Worm (Caenorhabditis elegans) whole organism, L1 larva: ENCODE measurements around the gene hex-3.
A peak's percentile ranks its signal among the peaks of the same experiment; 100 is the strongest.

Source experiments
- C16A3.4 ChIP-seq: fragments of 150-350 bp; optimal IDR thresholded peaks from 2 replicates; lab custom pipeline; 2014; ENCODE audit warnings: missing biosample characterization, missing genetic modification characterization
- C34B4.2 ChIP-seq: sonication (generic microtip); optimal IDR thresholded peaks from 2 replicates; lab custom pipeline; 2017; ENCODE audit warnings: mild to moderate bottlenecking, missing genetic modification characterization, missing compliant biosample characterization
- aha-1 ChIP-seq: fragments of 150-350 bp; optimal IDR thresholded peaks from 2 replicates; lab custom pipeline; 2014; ENCODE audit warnings: missing biosample characterization, missing genetic modification characterization
- ama-1 ChIP-seq: fragments of 150-350 bp; optimal IDR thresholded peaks from 2 replicates; lab custom pipeline; 2014
- ceh-63 ChIP-seq: fragments of 200-800 bp; sonication (Bioruptor generic); optimal IDR thresholded peaks from 2 replicates; lab custom pipeline; 2018; ENCODE audit warnings: mild to moderate bottlenecking, missing genetic modification characterization, missing compliant biosample characterization
- ceh-8 ChIP-seq: fragments of 200-800 bp; sonication (Bioruptor generic); optimal IDR thresholded peaks from 2 replicates; lab custom pipeline; 2018; ENCODE audit warnings: mild to moderate bottlenecking, missing genetic modification characterization, moderate library complexity, missing compliant biosample characterization
- ceh-82 ChIP-seq, 3 experiments: fragments of 150-350 bp in 1 of 3; sonication (generic microtip) in 2 of 3; optimal IDR thresholded peaks; 2 replicates each; lab custom pipeline; 2014 to 2017; ENCODE audit warnings: missing biosample characterization in 3 of 3, missing genetic modification characterization in 3 of 3
- ceh-88 ChIP-seq: fragments of 200-800 bp; sonication (Bioruptor generic); IDR thresholded peaks from 2 replicates; pipeline ENCODE4 v1.3.6; 2022; ENCODE audit warnings: missing genetic modification characterization, missing compliant biosample characterization
- ceh-90 ChIP-seq: sonication (generic microtip); optimal IDR thresholded peaks from 2 replicates; lab custom pipeline; 2016; ENCODE audit warnings: missing genetic modification characterization, missing compliant biosample characterization
- ces-1 ChIP-seq: fragments of 150-350 bp; optimal IDR thresholded peaks from 2 replicates; lab custom pipeline; 2014; ENCODE audit warnings: missing biosample characterization, missing genetic modification reagents, missing genetic modification characterization
- dpl-1 ChIP-seq, 3 experiments: fragments of 150-350 bp in 2 of 3; sonication (generic microtip) in 1 of 3; optimal IDR thresholded peaks; 2 replicates each; lab custom pipeline; 2014 to 2017; ENCODE audit warnings: missing biosample characterization in 3 of 3, missing genetic modification characterization in 3 of 3, missing genetic modification reagents in 3 of 3
- dsc-1 ChIP-seq: sonication (generic microtip); optimal IDR thresholded peaks from 2 replicates; lab custom pipeline; 2016; ENCODE audit warnings: mild to moderate bottlenecking, missing genetic modification characterization, missing compliant biosample characterization
- efl-1 ChIP-seq, 4 experiments: fragments of 150-350 bp; optimal IDR thresholded peaks in 3 of 4; peaks in 1 of 4; 1 replicate in 1 of 4; 2 replicates in 3 of 4; lab custom pipeline; 2014; ENCODE audit warnings: missing biosample characterization in 2 of 4, missing genetic modification characterization in 2 of 4, missing genetic modification reagents in 2 of 4
- egl-13 ChIP-seq: sonication (generic microtip); optimal IDR thresholded peaks from 2 replicates; lab custom pipeline; 2016; ENCODE audit warnings: missing genotype, missing genetic modification reagents, missing genetic modification characterization, missing compliant biosample characterization
- ets-5 ChIP-seq: fragments of 200-800 bp; sonication (Bioruptor generic); IDR thresholded peaks from 2 replicates; pipeline ENCODE4 v1.3.6; 2022; ENCODE audit warnings: missing genetic modification characterization, missing compliant biosample characterization
- fkh-4 ChIP-seq: sonication (generic microtip); optimal IDR thresholded peaks from 2 replicates; lab custom pipeline; 2016; ENCODE audit warnings: missing compliant biosample characterization, missing genetic modification characterization, borderline replicate concordance
- fkh-8 ChIP-seq: sonication (generic microtip); optimal IDR thresholded peaks from 2 replicates; lab custom pipeline; 2016; ENCODE audit warnings: mild to moderate bottlenecking, missing genetic modification characterization, missing compliant biosample characterization
- grh-1 ChIP-seq: fragments of 200-800 bp; sonication (Bioruptor generic); IDR thresholded peaks from 2 replicates; pipeline ENCODE4 v1.3.6; 2022; ENCODE audit warnings: missing genetic modification reagents, missing genetic modification characterization, missing compliant biosample characterization
- hlh-17 ChIP-seq: fragments of 200-800 bp; sonication (Bioruptor generic); optimal IDR thresholded peaks from 2 replicates; lab custom pipeline; 2018; ENCODE audit warnings: missing genetic modification characterization, mild to moderate bottlenecking, missing compliant biosample characterization, moderate library complexity, borderline replicate concordance
- hlh-4 ChIP-seq: sonication (generic microtip); optimal IDR thresholded peaks from 2 replicates; lab custom pipeline; 2016; ENCODE audit warnings: mild to moderate bottlenecking, missing genetic modification characterization, missing compliant biosample characterization
- isw-1 ChIP-seq: fragments of 200-800 bp; sonication (Bioruptor generic); IDR thresholded peaks from 2 replicates; pipeline ENCODE4 v1.3.6; 2022; ENCODE audit warnings: missing genetic modification characterization, missing compliant biosample characterization
- jun-1 ChIP-seq: fragments of 150-350 bp; optimal IDR thresholded peaks from 2 replicates; lab custom pipeline; 2014; ENCODE audit warnings: missing biosample characterization, missing genetic modification reagents, missing genetic modification characterization
- lin-13 ChIP-seq: fragments of 150-350 bp; optimal IDR thresholded peaks from 2 replicates; lab custom pipeline; 2014; ENCODE audit warnings: missing biosample characterization, missing genetic modification reagents, missing genetic modification characterization
- lin-14 ChIP-seq: fragments of 200-800 bp; sonication (Bioruptor generic); optimal IDR thresholded peaks from 2 replicates; lab custom pipeline; 2018; ENCODE audit warnings: mild to moderate bottlenecking, missing genetic modification characterization, moderate library complexity, missing compliant biosample characterization
- lin-35 ChIP-seq, 2 experiments: fragments of 150-350 bp; optimal IDR thresholded peaks; 2 replicates each; lab custom pipeline; 2014; ENCODE audit warnings: missing biosample characterization in 2 of 2, missing genetic modification characterization in 2 of 2, missing genetic modification reagents in 2 of 2
- lsy-2 ChIP-seq, 2 experiments: fragments of 150-350 bp; optimal IDR thresholded peaks; 2 replicates each; lab custom pipeline; 2014; ENCODE audit warnings: missing biosample characterization in 2 of 2, missing genetic modification characterization in 2 of 2
- mdl-1 ChIP-seq, 2 experiments: fragments of 150-350 bp; optimal IDR thresholded peaks; 2 replicates each; lab custom pipeline; 2014 to 2017; ENCODE audit warnings: missing biosample characterization in 2 of 2, missing genetic modification characterization in 2 of 2, inconsistent platforms in 1 of 2
- mef-2 ChIP-seq: fragments of 150-350 bp; optimal IDR thresholded peaks from 2 replicates; lab custom pipeline; 2014; ENCODE audit warnings: missing biosample characterization, missing genetic modification characterization
- nhr-20 ChIP-seq: sonication (generic microtip); optimal IDR thresholded peaks from 2 replicates; lab custom pipeline; 2016; ENCODE audit warnings: mild to moderate bottlenecking, missing genetic modification characterization, missing compliant biosample characterization
- nhr-28 ChIP-seq: fragments of 150-350 bp; optimal IDR thresholded peaks from 2 replicates; lab custom pipeline; 2014; ENCODE audit warnings: missing biosample characterization, missing genetic modification characterization
- nhr-47 ChIP-seq: sonication (generic microtip); optimal IDR thresholded peaks from 2 replicates; lab custom pipeline; 2016; ENCODE audit warnings: mild to moderate bottlenecking, missing genetic modification characterization, moderate library complexity, missing compliant biosample characterization
- nhr-71 ChIP-seq: sonication (generic microtip); optimal IDR thresholded peaks from 2 replicates; lab custom pipeline; 2016; ENCODE audit warnings: mild to moderate bottlenecking, missing genetic modification characterization, moderate library complexity, missing compliant biosample characterization
- nhr-90 ChIP-seq: sonication (generic microtip); optimal IDR thresholded peaks from 2 replicates; lab custom pipeline; 2016; ENCODE audit warnings: mild to moderate bottlenecking, missing genetic modification characterization, missing compliant biosample characterization; ENCODE audit not compliant: poor library complexity
- pag-3 ChIP-seq: sonication (generic microtip); optimal IDR thresholded peaks from 2 replicates; lab custom pipeline; 2017; ENCODE audit warnings: missing genetic modification characterization, mild to moderate bottlenecking, missing compliant biosample characterization, antibody characterized with exemption, borderline replicate concordance; ENCODE audit not compliant: insufficient read depth
- pax-3 ChIP-seq: fragments of 200-800 bp; sonication (Bioruptor generic); optimal IDR thresholded peaks from 2 replicates; lab custom pipeline; 2018; ENCODE audit warnings: mild to moderate bottlenecking, missing genetic modification characterization, moderate library complexity, missing compliant biosample characterization
- rnt-1 ChIP-seq: sonication (generic microtip); optimal IDR thresholded peaks from 2 replicates; lab custom pipeline; 2016; ENCODE audit warnings: mild to moderate bottlenecking, missing genetic modification characterization, moderate library complexity, missing compliant biosample characterization
- skn-1 ChIP-seq: fragments of 150-350 bp; optimal IDR thresholded peaks from 2 replicates; lab custom pipeline; 2014; ENCODE audit warnings: missing biosample characterization, missing genetic modification characterization
- snpc-4 ChIP-seq: fragments of 150-350 bp; optimal IDR thresholded peaks from 2 replicates; lab custom pipeline; 2014; ENCODE audit warnings: missing biosample characterization, missing genetic modification characterization
- snu-23 ChIP-seq: sonication (generic microtip); optimal IDR thresholded peaks from 2 replicates; lab custom pipeline; 2016; ENCODE audit warnings: missing genetic modification characterization, missing compliant biosample characterization
- sptf-1 ChIP-seq: fragments of 150-350 bp; optimal IDR thresholded peaks from 2 replicates; lab custom pipeline; 2014; ENCODE audit warnings: missing biosample characterization, missing genetic modification characterization
- swsn-7 ChIP-seq: sonication (generic microtip); optimal IDR thresholded peaks from 2 replicates; lab custom pipeline; 2016; ENCODE audit warnings: missing genetic modification characterization, missing compliant biosample characterization
- tbx-2 ChIP-seq: sonication (generic microtip); optimal IDR thresholded peaks from 2 replicates; lab custom pipeline; 2016; ENCODE audit warnings: missing genetic modification characterization, missing compliant biosample characterization
- unc-130 ChIP-seq: fragments of 150-350 bp; optimal IDR thresholded peaks from 2 replicates; lab custom pipeline; 2017; ENCODE audit warnings: missing biosample characterization, missing genetic modification characterization, inconsistent platforms
- unc-30 ChIP-seq: sonication (generic microtip); optimal IDR thresholded peaks from 2 replicates; lab custom pipeline; 2017; ENCODE audit warnings: missing biosample characterization, missing genetic modification characterization
- unc-86 ChIP-seq: sonication (generic microtip); optimal IDR thresholded peaks from 2 replicates; lab custom pipeline; 2016; ENCODE audit warnings: missing genetic modification characterization, missing compliant biosample characterization
- vab-15 ChIP-seq: sonication (generic microtip); optimal IDR thresholded peaks from 2 replicates; lab custom pipeline; 2017; ENCODE audit warnings: missing genotype, mild to moderate bottlenecking, missing genetic modification characterization, missing compliant biosample characterization
- xbp-1 ChIP-seq: sonication (generic microtip); optimal IDR thresholded peaks from 2 replicates; lab custom pipeline; 2016; ENCODE audit warnings: missing genetic modification characterization, missing compliant biosample characterization
- ztf-11 ChIP-seq, 2 experiments: sonication (generic microtip); optimal IDR thresholded peaks; 2 replicates each; lab custom pipeline; 2016 to 2017; ENCODE audit warnings: missing genetic modification characterization in 2 of 2, missing biosample characterization in 1 of 2, missing compliant biosample characterization in 1 of 2

hex-3 gene

DNA sequence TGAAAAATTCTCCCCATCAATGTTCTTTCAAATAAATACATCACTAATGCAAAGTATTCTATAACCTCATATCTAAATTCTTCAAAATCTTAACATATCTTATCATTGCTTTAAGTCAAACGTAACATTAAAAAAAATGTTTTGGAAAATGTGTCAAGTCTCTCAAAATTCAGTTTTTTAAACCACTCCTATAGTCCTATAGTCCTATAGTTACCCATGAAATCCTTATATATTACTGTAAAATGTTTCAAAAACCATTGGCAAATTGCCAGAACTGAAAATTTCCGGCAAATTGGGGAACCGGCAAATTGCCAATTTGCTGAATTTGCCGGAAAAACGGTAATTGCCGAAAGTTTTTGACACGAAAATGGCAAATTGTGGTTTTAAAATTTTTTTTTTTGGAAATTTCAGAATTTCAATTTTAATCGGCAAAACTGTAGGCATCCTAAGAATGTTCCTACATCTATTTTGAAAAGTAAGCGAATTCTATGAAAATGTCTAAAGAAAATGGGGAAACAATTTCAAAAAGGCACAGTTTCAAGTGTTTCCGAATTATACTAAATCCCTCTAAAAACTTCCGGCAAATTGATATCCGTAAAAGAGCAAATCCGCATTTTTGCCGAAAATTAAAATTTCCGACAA is 55.4 kb downstream of the hex-3 start:
- TF ChIP-seq dpl-1 (GFP tag; optimal IDR thresholded peaks at IDR 0.05; lab: Kevin White, UChicago) (peak in 2 of 3 experiments; percentile 1 to 54), ceh-63 (GFP tag; lab: Kevin White, UChicago) (no peak), efl-1 (optimal IDR thresholded peaks at IDR 0.05; lab: Kevin White, UChicago) (no peak), efl-1 (GFP tag; optimal IDR thresholded peaks at IDR 0.05 in 1 of 2; lab: Kevin White, UChicago) (peak; percentile 10 to 94), lsy-2 (tag; optimal IDR thresholded peaks at IDR 0.05; lab: Kevin White, UChicago) (peak in 1 of 2 experiments; percentile 39)

DNA sequence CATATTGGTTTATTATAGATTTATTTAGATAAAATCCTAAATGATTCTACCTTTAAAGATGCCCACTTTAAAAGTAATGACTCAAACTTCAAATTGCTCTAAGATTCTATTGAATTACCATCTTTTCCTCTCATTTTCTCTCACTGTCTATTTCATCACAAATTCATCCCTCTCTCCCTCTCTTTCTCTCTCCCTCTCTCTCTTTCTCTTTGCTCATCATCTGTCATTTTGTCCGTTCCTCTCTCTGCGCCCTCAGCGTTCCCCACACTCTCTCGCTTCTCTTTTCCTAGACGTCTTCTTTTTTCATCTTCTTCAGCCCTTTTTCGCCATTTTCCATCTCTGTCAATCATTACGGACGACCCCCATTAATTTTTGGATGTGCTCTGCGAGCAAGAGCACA is 56.1 kb downstream of the hex-3 start:
- TF ChIP-seq nhr-28 (tag; lab: Kevin White, UChicago) (no peak), aha-1 (tag; lab: Kevin White, UChicago) (peak; percentile 12), mef-2 (tag; lab: Kevin White, UChicago) (no peak), snpc-4 (no peak), xbp-1 (tag; lab: Kevin White, UChicago) (peak; percentile 22), nhr-20 (tag; lab: Kevin White, UChicago) (peak; percentile 6), lsy-2 (tag; optimal IDR thresholded peaks at IDR 0.05; lab: Kevin White, UChicago) (peak; percentile 5 to 39), dpl-1 (GFP tag; optimal IDR thresholded peaks at IDR 0.05; lab: Kevin White, UChicago) (peak in 2 of 3 experiments; percentile 68 to 78), unc-30 (no peak), ceh-82 (tag; optimal IDR thresholded peaks at IDR 0.05; lab: Kevin White, UChicago) (peak; percentile 89 to 95 (median 94)), unc-86 (peak; percentile 51), dsc-1 (tag; lab: Kevin White, UChicago) (peak; percentile 47), lin-14 (GFP tag; lab: Kevin White, UChicago) (peak; percentile 87), hlh-17 (no peak), ceh-90 (tag; lab: Kevin White, UChicago) (no peak), C34B4.2 (tag; lab: Kevin White, UChicago) (no peak), nhr-47 (tag; lab: Kevin White, UChicago) (peak; percentile 55), sptf-1 (no peak), pag-3 (tag; lab: Kevin White, UChicago) (no peak), fkh-8 (tag; lab: Kevin White, UChicago) (no peak), vab-15 (tag; lab: Kevin White, UChicago) (no peak), ets-5 (no peak), egl-13 (tag; lab: Kevin White, UChicago) (peak; percentile 51), rnt-1 (tag; lab: Kevin White, UChicago) (no peak), ama-1 (lab: Kevin White, UChicago) (no peak), ces-1 (no peak), snu-23 (GFP tag; lab: Kevin White, UChicago) (peak; percentile 41), nhr-71 (tag; lab: Kevin White, UChicago) (peak; percentile 63), mdl-1 (tag; optimal IDR thresholded peaks at IDR 0.05; lab: Kevin White, UChicago) (no peak), unc-130 (tag; lab: Kevin White, UChicago) (no peak), fkh-4 (tag; lab: Kevin White, UChicago) (no peak), isw-1 (GFP tag; lab: Robert Waterston, UW) (no peak), lin-13 (GFP tag; lab: Kevin White, UChicago) (peak; percentile 5), ceh-88 (GFP tag; lab: Robert Waterston, UW) (no peak), swsn-7 (peak; percentile 37), lin-35 (GFP tag; optimal IDR thresholded peaks at IDR 0.05; lab: Kevin White, UChicago) (peak; percentile 73 to 79), pax-3 (tag; lab: Kevin White, UChicago) (no peak), tbx-2 (tag; lab: Kevin White, UChicago) (peak; percentile 34), hlh-4 (no peak), jun-1 (tag; lab: Kevin White, UChicago) (no peak), C16A3.4 (tag; lab: Kevin White, UChicago) (no peak), ztf-11 (tag; optimal IDR thresholded peaks at IDR 0.05; lab: Kevin White, UChicago) (peak in 1 of 2 experiments; percentile 28), grh-1 (GFP tag; lab: Robert Waterston, UW) (no peak), skn-1 (tag; lab: Kevin White, UChicago) (no peak), efl-1 (optimal IDR thresholded peaks at IDR 0.05; lab: Kevin White, UChicago) (peak; percentile 57 to 73), efl-1 (GFP tag; optimal IDR thresholded peaks at IDR 0.05 in 1 of 2; lab: Kevin White, UChicago) (peak; percentile 88 to 97), nhr-90 (no peak), ceh-8 (GFP tag; lab: Kevin White, UChicago) (peak; percentile 52)
